Worm (Caenorhabditis elegans) whole organism, L2 larva: Measurements from ENCODE around the gene E02H4.6.

Experiments
- C34F6.9 ChIP-seq: fragments of 150-350 bp; optimal IDR thresholded peaks from 2 replicates; lab custom pipeline; 2014; ENCODE audit warnings: missing biosample characterization, missing genetic modification characterization
- F13H6.1 ChIP-seq: sonication (generic microtip); optimal IDR thresholded peaks from 2 replicates; lab custom pipeline; 2016; ENCODE audit warnings: missing genetic modification characterization, missing compliant biosample characterization
- Y55F3AM.14 ChIP-seq: fragments of 200-800 bp; sonication (Bioruptor generic); optimal IDR thresholded peaks from 2 replicates; lab custom pipeline; 2018; ENCODE audit warnings: mild to moderate bottlenecking, missing genetic modification characterization, missing compliant biosample characterization
- alr-1 ChIP-seq: fragments of 150-350 bp; optimal IDR thresholded peaks from 2 replicates; lab custom pipeline; 2014; ENCODE audit warnings: missing biosample characterization, missing genetic modification characterization
- ama-1 ChIP-seq: fragments of 150-350 bp; optimal IDR thresholded peaks from 2 replicates; lab custom pipeline; 2018; ENCODE audit warnings: inconsistent platforms
- crh-2 ChIP-seq: sonication (generic microtip); optimal IDR thresholded peaks from 2 replicates; lab custom pipeline; 2017; ENCODE audit warnings: missing biosample characterization, missing genetic modification characterization
- egl-27 ChIP-seq: sonication (generic microtip); optimal IDR thresholded peaks from 3 replicates; lab custom pipeline; 2017; ENCODE audit warnings: missing biosample characterization, missing genetic modification reagents, missing genetic modification characterization
- elt-1 ChIP-seq: fragments of 150-350 bp; optimal IDR thresholded peaks from 2 replicates; lab custom pipeline; 2014; ENCODE audit warnings: missing biosample characterization, missing genetic modification characterization
- elt-3 ChIP-seq: sonication (generic microtip); optimal IDR thresholded peaks from 2 replicates; lab custom pipeline; 2017; ENCODE audit warnings: missing biosample characterization, missing genetic modification characterization
- fos-1 ChIP-seq: fragments of 150-350 bp; optimal IDR thresholded peaks from 2 replicates; lab custom pipeline; 2014; ENCODE audit warnings: missing biosample characterization, missing genetic modification characterization
- lin-11 ChIP-seq: fragments of 150-350 bp; sonication (generic microtip); optimal IDR thresholded peaks from 2 replicates; lab custom pipeline; 2014; ENCODE audit warnings: missing biosample characterization, missing genetic modification characterization, inconsistent platforms, mixed read lengths
- lin-13 ChIP-seq: fragments of 150-350 bp; optimal IDR thresholded peaks from 2 replicates; lab custom pipeline; 2014; ENCODE audit warnings: missing biosample characterization, missing genetic modification reagents, missing genetic modification characterization
- lin-39 ChIP-seq: fragments of 150-350 bp; optimal IDR thresholded peaks from 2 replicates; lab custom pipeline; 2014; ENCODE audit warnings: missing biosample characterization, missing genetic modification reagents, missing genetic modification characterization
- lsy-2 ChIP-seq, 2 experiments: fragments of 150-350 bp in 1 of 2; sonication (generic microtip) in 1 of 2; optimal IDR thresholded peaks; 2 replicates each; lab custom pipeline; 2014 to 2017; ENCODE audit warnings: missing biosample characterization in 2 of 2, missing genetic modification characterization in 2 of 2
- mab-5 ChIP-seq: fragments of 150-350 bp; optimal IDR thresholded peaks from 2 replicates; lab custom pipeline; 2014; ENCODE audit warnings: missing biosample characterization, missing genetic modification characterization
- mdl-1 ChIP-seq, 2 experiments: fragments of 150-350 bp in 1 of 2; sonication (generic microtip) in 1 of 2; optimal IDR thresholded peaks; 2 replicates each; lab custom pipeline; 2017; ENCODE audit warnings: missing biosample characterization in 2 of 2, missing genetic modification characterization in 2 of 2
- nhr-10 ChIP-seq: sonication (generic microtip); optimal IDR thresholded peaks from 2 replicates; lab custom pipeline; 2017; ENCODE audit warnings: missing biosample characterization, missing genetic modification characterization
- nhr-11 ChIP-seq: fragments of 150-350 bp; optimal IDR thresholded peaks from 2 replicates; lab custom pipeline; 2014; ENCODE audit warnings: missing biosample characterization, missing genetic modification characterization
- nhr-12 ChIP-seq: fragments of 150-350 bp; optimal IDR thresholded peaks from 2 replicates; lab custom pipeline; 2014; ENCODE audit warnings: missing biosample characterization, missing genetic modification characterization
- nhr-129 ChIP-seq: fragments of 150-350 bp; optimal IDR thresholded peaks from 2 replicates; lab custom pipeline; 2014; ENCODE audit warnings: missing biosample characterization, missing genetic modification characterization
- nhr-21 ChIP-seq: fragments of 150-350 bp; optimal IDR thresholded peaks from 2 replicates; lab custom pipeline; 2014; ENCODE audit warnings: missing biosample characterization, missing genetic modification characterization
- nhr-23 ChIP-seq: fragments of 150-350 bp; optimal IDR thresholded peaks from 2 replicates; lab custom pipeline; 2014; ENCODE audit warnings: missing biosample characterization, missing genetic modification reagents, missing genetic modification characterization
- nhr-237 ChIP-seq: fragments of 150-350 bp; optimal IDR thresholded peaks from 2 replicates; lab custom pipeline; 2014; ENCODE audit warnings: missing biosample characterization, missing genetic modification characterization
- nhr-77 ChIP-seq: fragments of 150-350 bp; optimal IDR thresholded peaks from 2 replicates; lab custom pipeline; 2014; ENCODE audit warnings: missing biosample characterization, missing genetic modification characterization
- peb-1 ChIP-seq: fragments of 150-350 bp; optimal IDR thresholded peaks from 2 replicates; lab custom pipeline; 2014; ENCODE audit warnings: missing biosample characterization, missing genetic modification characterization
- sem-4 ChIP-seq: fragments of 150-350 bp; optimal IDR thresholded peaks from 2 replicates; lab custom pipeline; 2014; ENCODE audit warnings: missing biosample characterization, missing genetic modification reagents, missing genetic modification characterization
- sma-3 ChIP-seq: sonication (generic microtip); optimal IDR thresholded peaks from 2 replicates; lab custom pipeline; 2016; ENCODE audit warnings: missing genetic modification reagents, missing genetic modification characterization, missing compliant biosample characterization
- sma-9 ChIP-seq, 2 experiments: fragments of 150-350 bp in 1 of 2; sonication (generic microtip) in 1 of 2; optimal IDR thresholded peaks; 2 replicates each; lab custom pipeline; 2014 to 2016; ENCODE audit warnings: missing genetic modification characterization in 2 of 2, mild to moderate bottlenecking in 1 of 2, missing biosample characterization in 1 of 2, missing compliant biosample characterization in 1 of 2, missing genetic modification reagents in 1 of 2, moderate library complexity in 1 of 2
- unc-55 ChIP-seq: fragments of 150-350 bp; sonication (generic microtip); optimal IDR thresholded peaks from 3 replicates; lab custom pipeline; 2014; ENCODE audit warnings: missing biosample characterization, missing genetic modification reagents, missing genetic modification characterization
- zag-1 ChIP-seq: fragments of 150-350 bp; optimal IDR thresholded peaks from 2 replicates; lab custom pipeline; 2014; ENCODE audit warnings: missing biosample characterization, missing genetic modification characterization
- ztf-1 ChIP-seq: fragments of 200-800 bp; sonication (Bioruptor generic); conservative IDR thresholded peaks from 2 replicates; pipeline ENCODE4 v1.3.6; 2022; ENCODE audit warnings: missing genetic modification characterization, missing compliant biosample characterization
- ztf-4 ChIP-seq: fragments of 150-350 bp; optimal IDR thresholded peaks from 2 replicates; lab custom pipeline; 2014; ENCODE audit warnings: missing biosample characterization, missing genetic modification characterization

E02H4.6 gene

DNA sequence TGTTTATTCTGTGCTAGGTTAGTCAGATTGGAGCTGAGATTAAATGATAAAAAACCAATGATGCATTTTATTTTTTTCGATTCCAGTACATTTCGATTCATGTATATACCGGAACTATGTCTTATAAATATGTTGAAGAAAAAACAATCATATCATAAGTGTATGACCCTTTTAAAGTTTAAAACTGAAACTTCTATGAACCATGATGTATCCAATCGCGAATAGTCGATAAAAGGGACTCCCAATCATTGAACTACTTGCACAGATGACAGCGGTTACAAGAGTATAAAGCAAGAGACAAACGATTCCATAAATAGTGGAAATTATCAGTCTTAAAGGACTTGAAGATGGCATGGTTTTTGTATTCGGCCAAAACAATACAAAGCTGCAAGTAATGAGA is 17.0 kb downstream of the E02H4.6 start, which contains the start of gene srg-37:
srg-37 (minus strand) TSS at position 101 of the 400 bp plus-strand sequence.
- TF ChIP-seq peb-1 (tag; lab: Kevin White, UChicago) (no peak), nhr-237 (no peak), F13H6.1 (tag; lab: Kevin White, UChicago) (no peak), elt-1 (tag; lab: Kevin White, UChicago) (no peak), nhr-10 (no peak), unc-55 (GFP tag; lab: Kevin White, UChicago) (no peak), lin-13 (GFP tag; lab: Kevin White, UChicago) (no peak), crh-2 (no peak), lsy-2 (tag; optimal IDR thresholded peaks at IDR 0.05; lab: Kevin White, UChicago) (no peak), mab-5 (tag; lab: Kevin White, UChicago) (no peak), nhr-12 (tag; lab: Kevin White, UChicago) (no peak)

DNA sequence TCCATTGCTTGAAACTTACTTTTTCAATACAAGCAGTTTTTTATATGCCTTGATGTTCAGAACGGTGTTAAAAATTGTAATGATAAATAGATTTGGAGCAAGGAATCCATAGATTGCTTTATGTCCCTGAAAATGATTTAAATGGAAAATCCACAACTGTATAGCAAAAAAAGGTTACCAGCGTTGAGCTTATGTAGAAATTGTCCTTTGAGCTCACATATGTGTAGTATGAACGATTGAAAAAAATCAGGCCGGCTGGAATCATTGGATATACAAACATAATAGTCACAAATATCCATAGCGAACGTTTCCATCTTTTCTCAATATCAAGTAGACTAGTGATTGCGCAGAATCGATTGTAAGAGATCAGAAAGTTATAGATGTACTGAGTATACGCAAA is 17.6 kb downstream of the E02H4.6 start, which contains the start of gene srg-36:
srg-36 (minus strand) TSS at position 101 of the 400 bp plus-strand sequence.
- TF ChIP-seq nhr-77 (tag; lab: Kevin White, UChicago) = no peak
- no peak for TF ChIP-seq nhr-11 (tag; lab: Kevin White, UChicago)
- TF ChIP-seq lin-13 (GFP tag; lab: Kevin White, UChicago) = no peak
- TF ChIP-seq ztf-1 = no peak
- no peak for TF ChIP-seq nhr-21 (tag; lab: Kevin White, UChicago)
- TF ChIP-seq mab-5 (tag; lab: Kevin White, UChicago) = no peak
- TF ChIP-seq lsy-2 (tag; optimal IDR thresholded peaks at IDR 0.05; lab: Kevin White, UChicago) = no peak
- no peak for TF ChIP-seq sem-4 (tag; lab: Kevin White, UChicago)
- TF ChIP-seq nhr-237 = no peak
- TF ChIP-seq egl-27 (tag; lab: Kevin White, UChicago) = no peak
- TF ChIP-seq fos-1 (tag; lab: Kevin White, UChicago) = no peak
- TF ChIP-seq lin-11 (tag; lab: Kevin White, UChicago) = no peak
- no peak for TF ChIP-seq nhr-23 (tag; lab: Kevin White, UChicago)

DNA sequence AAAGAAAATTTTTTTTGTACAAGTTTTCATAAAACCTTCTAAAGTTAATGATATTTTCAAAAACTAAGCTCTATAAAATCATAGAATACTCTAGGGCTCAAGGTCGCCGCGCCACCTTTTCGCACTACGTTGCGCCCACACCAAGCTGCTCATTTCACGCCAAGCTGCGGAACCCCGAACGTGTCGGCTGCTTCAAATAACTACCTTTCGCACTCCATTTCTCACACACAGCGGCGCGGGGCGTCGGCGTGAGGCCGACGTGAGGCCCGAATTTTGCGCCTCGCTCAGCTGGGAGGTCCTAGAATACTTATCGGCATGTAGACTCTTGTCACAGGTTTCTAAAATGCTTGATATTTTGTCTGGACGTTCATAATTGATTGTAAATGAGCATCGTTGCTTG is 20.0 kb downstream of the E02H4.6 start:
- TF ChIP-seq egl-27 (tag; lab: Kevin White, UChicago) = no peak
- TF ChIP-seq ztf-4 (tag; lab: Kevin White, UChicago) = no peak
- no peak for TF ChIP-seq lsy-2 (tag; optimal IDR thresholded peaks at IDR 0.05; lab: Kevin White, UChicago)
- TF ChIP-seq mdl-1 (tag; optimal IDR thresholded peaks at IDR 0.05; lab: Kevin White, UChicago) = no peak
- TF ChIP-seq nhr-77 (tag; lab: Kevin White, UChicago) = no peak
- no peak for TF ChIP-seq zag-1 (tag; lab: Kevin White, UChicago)
- TF ChIP-seq lin-39 (tag; lab: Kevin White, UChicago) = no peak
- no peak for TF ChIP-seq C34F6.9 (tag; lab: Kevin White, UChicago)
- no peak for TF ChIP-seq peb-1 (tag; lab: Kevin White, UChicago)
- TF ChIP-seq nhr-12 (tag; lab: Kevin White, UChicago) = no peak
- no peak for TF ChIP-seq elt-1 (tag; lab: Kevin White, UChicago)

DNA sequence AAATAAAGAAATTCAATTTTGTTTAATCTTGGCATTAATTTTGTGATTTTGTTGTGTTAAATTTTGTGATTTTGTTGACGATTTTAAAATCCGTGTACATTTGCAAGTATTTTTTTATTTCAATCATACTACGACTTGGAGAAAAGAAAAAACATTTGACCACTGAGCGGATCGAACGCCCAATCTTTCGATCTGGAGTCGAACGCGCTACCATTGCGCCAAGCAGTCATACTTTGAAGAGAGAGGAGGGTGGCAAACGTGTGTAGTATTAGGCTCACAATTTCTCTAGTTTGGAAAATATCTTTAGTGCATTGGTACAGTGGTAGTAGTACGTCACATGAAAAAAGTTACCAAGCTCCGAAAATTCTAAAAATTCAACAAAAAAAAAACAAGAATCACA is 23.2 kb downstream of the E02H4.6 start:
- peak; percentile 15 for TF ChIP-seq crh-2
- peak; percentile 21 for TF ChIP-seq nhr-129 (tag; lab: Kevin White, UChicago)
- TF ChIP-seq fos-1 (tag; lab: Kevin White, UChicago) = no peak
- peak; percentile 20 for TF ChIP-seq nhr-21 (tag; lab: Kevin White, UChicago)
- peak; percentile 8 for TF ChIP-seq sma-3 (GFP tag; lab: Kevin White, UChicago)
- TF ChIP-seq egl-27 (tag; lab: Kevin White, UChicago) = peak; percentile 2
- TF ChIP-seq elt-1 (tag; lab: Kevin White, UChicago) = no peak
- peak; percentile 38 for TF ChIP-seq sma-9 (GFP tag; optimal IDR thresholded peaks at IDR 0.05; lab: Kevin White, UChicago)
- no peak for TF ChIP-seq sma-9 (tag; optimal IDR thresholded peaks at IDR 0.05; lab: Kevin White, UChicago)
- TF ChIP-seq nhr-11 (tag; lab: Kevin White, UChicago) = no peak
- TF ChIP-seq ama-1 = no peak
- no peak for TF ChIP-seq elt-3

DNA sequence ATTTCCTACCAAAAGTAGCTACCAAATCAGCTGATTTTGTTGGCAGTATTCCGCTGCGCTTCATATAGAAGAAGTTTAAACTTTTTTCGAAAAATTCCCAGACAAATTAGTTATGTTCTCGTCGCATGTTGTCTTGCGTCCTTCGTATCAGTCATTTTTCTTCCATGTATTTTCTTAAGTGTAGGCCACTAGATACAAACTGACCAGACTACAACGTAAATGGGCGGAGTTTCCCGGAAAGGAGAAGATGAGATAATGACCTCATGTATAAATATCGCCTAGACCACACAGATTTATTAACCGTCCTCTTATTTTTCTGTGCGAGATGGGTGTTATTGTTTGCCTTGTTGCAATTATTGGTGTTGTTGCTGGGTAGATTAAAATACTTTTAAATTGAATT is 26.7 kb downstream of the E02H4.6 start, which contains the start of gene cyp-13B2:
cyp-13B2 (plus strand) TSS at position 301 of the 400 bp plus-strand sequence.
- no peak for TF ChIP-seq nhr-237
- TF ChIP-seq alr-1 (tag; lab: Kevin White, UChicago) = no peak
- TF ChIP-seq nhr-77 (tag; lab: Kevin White, UChicago) = no peak
- TF ChIP-seq Y55F3AM.14 (GFP tag; lab: Kevin White, UChicago) = no peak
- TF ChIP-seq ztf-1 = no peak
- TF ChIP-seq egl-27 (tag; lab: Kevin White, UChicago) = no peak
- TF ChIP-seq peb-1 (tag; lab: Kevin White, UChicago) = no peak
- no peak for TF ChIP-seq lin-13 (GFP tag; lab: Kevin White, UChicago)
- TF ChIP-seq elt-1 (tag; lab: Kevin White, UChicago) = no peak
- TF ChIP-seq nhr-10 = no peak
- TF ChIP-seq sma-3 (GFP tag; lab: Kevin White, UChicago) = no peak
